Worm (Caenorhabditis elegans) whole organism, L4 larva: ENCODE data around the gene R01H2.8.

Source experiments
- ama-1 ChIP-seq: fragments of 150-350 bp; optimal IDR thresholded peaks from 2 replicates; lab custom pipeline; 2014; ENCODE audit warnings: inconsistent platforms, mixed read lengths
- ces-1 ChIP-seq: fragments of 150-350 bp; sonication (generic microtip); optimal IDR thresholded peaks from 4 replicates; lab custom pipeline; 2014; ENCODE audit warnings: missing biosample characterization, missing genetic modification reagents, missing genetic modification characterization
- fkh-10 ChIP-seq: fragments of 150-350 bp; optimal IDR thresholded peaks from 2 replicates; lab custom pipeline; 2014; ENCODE audit warnings: missing biosample characterization, missing genetic modification reagents, missing genetic modification characterization
- nhr-41 ChIP-seq: fragments of 200-800 bp; sonication (Bioruptor generic); IDR thresholded peaks from 2 replicates; pipeline ENCODE4 v1.3.6; 2022; ENCODE audit warnings: missing genetic modification reagents, missing genetic modification characterization, missing compliant biosample characterization
- tra-1 ChIP-seq: fragments of 200-800 bp; sonication (Bioruptor generic); IDR thresholded peaks from 2 replicates; pipeline ENCODE4 v1.3.6; 2022; ENCODE audit warnings: missing genetic modification reagents, missing genetic modification characterization, missing compliant biosample characterization
- ztf-11 ChIP-seq: fragments of 150-350 bp; optimal IDR thresholded peaks from 2 replicates; lab custom pipeline; 2014; ENCODE audit warnings: missing biosample characterization, missing genetic modification characterization

- no peak for TF ChIP-seq nhr-41 (GFP tag; lab: Robert Waterston, UW)
- no peak for TF ChIP-seq ces-1 (GFP tag; lab: Kevin White, UChicago)
- TF ChIP-seq tra-1 (GFP tag; lab: Robert Waterston, UW) = no peak
- TF ChIP-seq ama-1 (lab: Kevin White, UChicago) = no peak
- TF ChIP-seq ztf-11 = no peak
- no peak for TF ChIP-seq fkh-10 (GFP tag; lab: Kevin White, UChicago)
Measured at ce11 chrIII:7064185-7064584, 4.7 kb upstream of the R01H2.8 start, which contains the start of gene R01H2.4.
